Fruit fly (Drosophila melanogaster) whole organism, embryonic: Measurements from ENCODE around the gene CheA75a.

ENCODE experiments used
- Asciz ChIP-seq: fragments of 200-800 bp; sonication (Bioruptor generic); optimal IDR thresholded peaks from 2 replicates; lab custom pipeline; 2017; ENCODE audit warnings: missing biosample characterization, mild to moderate bottlenecking, missing genetic modification characterization, missing genetic modification reagents
- CG10321 ChIP-seq: fragments of 200-800 bp; sonication (Bioruptor generic); IDR thresholded peaks from 2 replicates; pipeline ENCODE4 v1.3.6; 2022; ENCODE audit warnings: missing biosample characterization, missing genetic modification characterization
- CG10654 ChIP-seq: fragments of 200-800 bp; sonication (Bioruptor generic); optimal IDR thresholded peaks from 2 replicates; lab custom pipeline; 2016; ENCODE audit warnings: missing biosample characterization, missing genetic modification characterization
- CG11398 ChIP-seq: fragments of 200-800 bp; sonication (Bioruptor generic); optimal IDR thresholded peaks from 2 replicates; lab custom pipeline; 2016; ENCODE audit warnings: missing biosample characterization, missing genetic modification characterization
- CG11696 ChIP-seq: fragments of 200-800 bp; sonication (Bioruptor generic); IDR thresholded peaks from 2 replicates; pipeline ENCODE4 v1.3.6; 2022; ENCODE audit warnings: missing biosample characterization, missing genetic modification characterization
- CG11723 ChIP-seq: fragments of 200-800 bp; sonication (Bioruptor generic); optimal IDR thresholded peaks from 2 replicates; lab custom pipeline; 2017; ENCODE audit warnings: missing biosample characterization, mild to moderate bottlenecking, missing genetic modification characterization
- CG12391 ChIP-seq: fragments of 200-800 bp; sonication (Bioruptor generic); optimal IDR thresholded peaks from 3 replicates; lab custom pipeline; 2018; ENCODE audit warnings: missing biosample characterization, mild to moderate bottlenecking, missing genetic modification characterization, moderate library complexity
- CG15011 ChIP-seq: fragments of 200-800 bp; sonication (Bioruptor generic); optimal IDR thresholded peaks from 3 replicates; lab custom pipeline; 2018; ENCODE audit warnings: missing biosample characterization, mild to moderate bottlenecking, missing genetic modification characterization
- CG17359 ChIP-seq: fragments of 200-800 bp; sonication (Bioruptor generic); optimal IDR thresholded peaks from 3 replicates; lab custom pipeline; 2018; ENCODE audit warnings: missing biosample characterization, mild to moderate bottlenecking, missing genetic modification characterization, moderate library complexity
- CG2116 ChIP-seq: fragments of 200-800 bp; sonication (Bioruptor generic); optimal IDR thresholded peaks from 3 replicates; lab custom pipeline; 2018; ENCODE audit warnings: missing biosample characterization, mild to moderate bottlenecking, missing genetic modification characterization
- CG31441 ChIP-seq: fragments of 200-800 bp; sonication (Bioruptor generic); IDR thresholded peaks from 2 replicates; pipeline ENCODE4 v1.3.6; 2022; ENCODE audit warnings: missing biosample characterization, missing genetic modification characterization
- CG3163 ChIP-seq: fragments of 200-800 bp; sonication (Bioruptor generic); optimal IDR thresholded peaks from 3 replicates; lab custom pipeline; 2016; ENCODE audit warnings: missing biosample characterization, missing genetic modification characterization
- CG32532 ChIP-seq: fragments of 200-800 bp; sonication (Bioruptor generic); IDR thresholded peaks from 2 replicates; pipeline ENCODE4 v1.3.6; 2022; ENCODE audit warnings: missing biosample characterization, missing genetic modification characterization
- CG3847 ChIP-seq: fragments of 200-800 bp; sonication (Bioruptor generic); IDR thresholded peaks from 2 replicates; pipeline ENCODE4 v1.3.6; 2022; ENCODE audit warnings: missing biosample characterization, missing genetic modification characterization
- CG5180 ChIP-seq: fragments of 200-800 bp; sonication (Bioruptor generic); optimal IDR thresholded peaks from 3 replicates; lab custom pipeline; 2017; ENCODE audit warnings: missing biosample characterization, missing genetic modification characterization, mild to moderate bottlenecking, moderate library complexity, missing genetic modification reagents
- CG7963 ChIP-seq: fragments of 200-800 bp; sonication (Bioruptor generic); IDR thresholded peaks from 3 replicates; pipeline ENCODE4 v1.3.6; 2022; ENCODE audit warnings: missing biosample characterization, missing genetic modification characterization; ENCODE audit not compliant: partially characterized antibody
- CG7987 ChIP-seq: fragments of 200-800 bp; sonication (Bioruptor generic); optimal IDR thresholded peaks from 2 replicates; lab custom pipeline; 2018; ENCODE audit warnings: missing biosample characterization, mild to moderate bottlenecking, missing genetic modification characterization, moderate library complexity
- CG8089 ChIP-seq: fragments of 200-800 bp; sonication (Bioruptor generic); optimal IDR thresholded peaks from 3 replicates; lab custom pipeline; 2016; ENCODE audit warnings: missing biosample characterization, missing genetic modification characterization
- CG8924 ChIP-seq: fragments of 200-800 bp; optimal IDR thresholded peaks from 3 replicates; lab custom pipeline; 2019; ENCODE audit warnings: missing biosample characterization, mild to moderate bottlenecking, missing genetic modification characterization, moderate library complexity
- CG9817 ChIP-seq: fragments of 200-800 bp; sonication (Bioruptor generic); optimal IDR thresholded peaks from 2 replicates; lab custom pipeline; 2018; ENCODE audit warnings: missing biosample characterization, mild to moderate bottlenecking, missing genetic modification characterization, moderate library complexity
- Chrac-16 ChIP-seq: fragments of 200-800 bp; sonication (Bioruptor generic); optimal IDR thresholded peaks from 3 replicates; lab custom pipeline; 2016; ENCODE audit warnings: missing biosample characterization, missing genetic modification characterization
- Dek ChIP-seq: fragments of 200-800 bp; sonication (Bioruptor generic); optimal IDR thresholded peaks from 3 replicates; lab custom pipeline; 2019; ENCODE audit warnings: missing biosample characterization, mild to moderate bottlenecking, missing genetic modification characterization, moderate library complexity
- Dfd ChIP-seq, 2 experiments: fragments of >200 bp; optimal IDR thresholded peaks; 2 replicates each; lab custom pipeline; 2017; ENCODE audit warnings: missing biosample characterization in 2 of 2, missing genetic modification characterization in 2 of 2
- Dip3 ChIP-seq: fragments of 200-800 bp; sonication (Bioruptor generic); optimal IDR thresholded peaks from 3 replicates; lab custom pipeline; 2016; ENCODE audit warnings: missing biosample characterization, missing genetic modification characterization
- H15 ChIP-seq: fragments of 200-800 bp; sonication (Bioruptor generic); IDR thresholded peaks from 3 replicates; pipeline ENCODE4 v1.3.6; 2022; ENCODE audit warnings: missing biosample characterization, missing genetic modification characterization
- Pdp1 ChIP-seq, 2 experiments: fragments of 200-800 bp; sonication (Bioruptor generic); optimal IDR thresholded peaks; 3 replicates each; lab custom pipeline; 2016; ENCODE audit warnings: missing biosample characterization in 2 of 2, missing genetic modification characterization in 2 of 2, mild to moderate bottlenecking in 1 of 2, moderate library complexity in 1 of 2
- Rx ChIP-seq: fragments of 200-800 bp; sonication (Bioruptor generic); IDR thresholded peaks from 2 replicates; pipeline ENCODE4 v1.3.6; 2022; ENCODE audit warnings: missing biosample characterization, missing genetic modification characterization
- Usf ChIP-seq: fragments of 200-800 bp; sonication (Bioruptor generic); optimal IDR thresholded peaks from 2 replicates; lab custom pipeline; 2017; ENCODE audit warnings: missing genotype, missing biosample characterization, missing genetic modification characterization
- Xbp1 ChIP-seq: fragments of 200-800 bp; sonication (Bioruptor generic); optimal IDR thresholded peaks from 3 replicates; lab custom pipeline; 2016; ENCODE audit warnings: missing biosample characterization, mild to moderate bottlenecking, missing genetic modification characterization
- abd-A ChIP-seq: fragments of 200-800 bp; sonication (Bioruptor generic); optimal IDR thresholded peaks from 3 replicates; lab custom pipeline; 2019; ENCODE audit warnings: missing biosample characterization, mild to moderate bottlenecking, missing genetic modification characterization, moderate library complexity
- btn ChIP-seq: fragments of 200-800 bp; sonication (Bioruptor generic); optimal IDR thresholded peaks from 2 replicates; lab custom pipeline; 2016; ENCODE audit warnings: missing biosample characterization, missing genetic modification characterization
- dan ChIP-seq: fragments of 200-800 bp; sonication (Bioruptor generic); IDR thresholded peaks from 2 replicates; pipeline ENCODE4 v1.3.6; 2022; ENCODE audit warnings: missing biosample characterization, missing genetic modification characterization
- dpn ChIP-seq, 2 experiments: fragments of 200-800 bp; sonication (Bioruptor generic); optimal IDR thresholded peaks; 3 replicates each; lab custom pipeline; 2016; ENCODE audit warnings: missing biosample characterization in 2 of 2, missing genetic modification characterization in 2 of 2
- fd96Cb ChIP-seq: fragments of 200-800 bp; sonication (Bioruptor generic); optimal IDR thresholded peaks from 2 replicates; lab custom pipeline; 2018; ENCODE audit warnings: missing biosample characterization, mild to moderate bottlenecking, missing genetic modification characterization, moderate library complexity
- ftz-f1 ChIP-seq: fragments of 200-800 bp; sonication (Bioruptor generic); optimal IDR thresholded peaks from 2 replicates; lab custom pipeline; 2016; ENCODE audit warnings: missing biosample characterization, missing genetic modification characterization
- hth ChIP-seq: fragments of >200 bp; optimal IDR thresholded peaks from 2 replicates; lab custom pipeline; 2017; ENCODE audit warnings: inconsistent platforms
- inv ChIP-seq: fragments of 200-800 bp; sonication (Bioruptor generic); IDR thresholded peaks from 2 replicates; pipeline ENCODE4 v1.3.6; 2022; ENCODE audit warnings: missing biosample characterization, missing genetic modification characterization; ENCODE audit not compliant: partially characterized antibody
- jing ChIP-seq: fragments of 200-800 bp; sonication (Bioruptor generic); optimal IDR thresholded peaks from 2 replicates; lab custom pipeline; 2018; ENCODE audit warnings: missing biosample characterization, mild to moderate bottlenecking, missing genetic modification characterization
- knrl ChIP-seq: fragments of 200-800 bp; sonication (Bioruptor generic); IDR thresholded peaks from 3 replicates; pipeline ENCODE4 v1.3.6; 2022; ENCODE audit warnings: missing biosample characterization, missing genetic modification characterization; ENCODE audit not compliant: partially characterized antibody
- lilli ChIP-seq: fragments of 200-800 bp; sonication (Bioruptor generic); optimal IDR thresholded peaks from 3 replicates; lab custom pipeline; 2016; ENCODE audit warnings: missing biosample characterization, missing genetic modification characterization
- lov ChIP-seq, 2 experiments: fragments of 200-800 bp in 1 of 2; fragments of >200 bp in 1 of 2; sonication (Bioruptor generic) in 1 of 2; IDR thresholded peaks in 1 of 2; optimal IDR thresholded peaks in 1 of 2; 2 replicates in 1 of 2; 3 replicates in 1 of 2; pipeline versions ENCODE4 v1.3.6 to Lab custom; 2017 to 2022; ENCODE audit warnings: missing biosample characterization in 1 of 2, missing genetic modification characterization in 1 of 2
- pita ChIP-seq: fragments of 200-800 bp; sonication (Bioruptor generic); optimal IDR thresholded peaks from 2 replicates; lab custom pipeline; 2017; ENCODE audit warnings: missing biosample characterization, mild to moderate bottlenecking, missing genetic modification characterization
- ranshi ChIP-seq: fragments of 200-800 bp; sonication (Bioruptor generic); IDR thresholded peaks from 2 replicates; pipeline ENCODE4 v1.3.6; 2022; ENCODE audit warnings: missing biosample characterization, missing genetic modification characterization
- sens ChIP-seq: fragments of 200-800 bp; sonication (Bioruptor generic); peaks from one replicate; lab custom pipeline; 2016; ENCODE audit warnings: missing biosample characterization, missing genetic modification characterization
- slp2 ChIP-seq: fragments of 200-800 bp; sonication (Bioruptor generic); optimal IDR thresholded peaks from 2 replicates; lab custom pipeline; 2016; ENCODE audit warnings: missing biosample characterization, missing genetic modification characterization
- sqz ChIP-seq: fragments of 200-800 bp; sonication (Bioruptor generic); optimal IDR thresholded peaks from 3 replicates; lab custom pipeline; 2018; ENCODE audit warnings: missing biosample characterization, mild to moderate bottlenecking, missing genetic modification characterization
- trh ChIP-seq: fragments of 200-800 bp; sonication (Bioruptor generic); optimal IDR thresholded peaks from 2 replicates; lab custom pipeline; 2016; ENCODE audit warnings: missing biosample characterization, missing genetic modification characterization
- vnd ChIP-seq: fragments of 200-800 bp; sonication (Bioruptor generic); IDR thresholded peaks from 3 replicates; pipeline ENCODE4 v1.3.6; 2022; ENCODE audit warnings: missing biosample characterization, missing genetic modification characterization; ENCODE audit not compliant: partially characterized antibody
- wek ChIP-seq: fragments of 200-800 bp; sonication (Bioruptor generic); optimal IDR thresholded peaks from 3 replicates; lab custom pipeline; 2018; ENCODE audit warnings: missing biosample characterization, mild to moderate bottlenecking, missing genetic modification characterization, moderate library complexity
- z ChIP-seq: fragments of 200-800 bp; sonication (Bioruptor generic); IDR thresholded peaks from 3 replicates; pipeline ENCODE4 v1.3.6; 2022; ENCODE audit warnings: missing biosample characterization, missing genetic modification characterization
- zen ChIP-seq: fragments of 200-800 bp; sonication (Bioruptor generic); optimal IDR thresholded peaks from 3 replicates; lab custom pipeline; 2018; ENCODE audit warnings: missing biosample characterization, mild to moderate bottlenecking, missing genetic modification characterization, moderate library complexity

The CheA75a gene

dm6 chr3L:18236648-18236980 lies 15.3 kb upstream of the CheA75a start:
- 0 out of 2 replicates have a peak, but pooled peaks have one; percentile 20 for TF ChIP-seq CG11696 (GFP tag; lab: Robert Waterston, UW)
- no peak for TF ChIP-seq knrl
- TF ChIP-seq H15: no peak
- TF ChIP-seq lilli: peak; percentile 2
- TF ChIP-seq CG32532: no peak
- TF ChIP-seq btn (GFP tag; lab: Kevin White, UChicago): no peak
- TF ChIP-seq abd-A (tag; lab: Kevin White, UChicago): no peak
- 0 out of 2 replicates have a peak, but pooled peaks have one; percentile 2 for TF ChIP-seq CG10321 (GFP tag; lab: Robert Waterston, UW)
- no peak for TF ChIP-seq ranshi (GFP tag; lab: Robert Waterston, UW)
- no peak for TF ChIP-seq CG11723 (GFP tag; lab: Kevin White, UChicago)
- no peak for TF ChIP-seq CG7963 (GFP tag; lab: Robert Waterston, UW)
- TF ChIP-seq ftz-f1: no peak
- TF ChIP-seq jing (GFP tag; lab: Kevin White, UChicago): no peak
- TF ChIP-seq Usf (GFP tag; lab: Kevin White, UChicago): no peak
- no peak for TF ChIP-seq Rx
- TF ChIP-seq CG2116 (GFP tag; lab: Kevin White, UChicago): no peak
- peak in 1 of 2 experiments; percentile 15 for TF ChIP-seq dpn (GFP tag; optimal IDR thresholded peaks at IDR 0.05; lab: Kevin White, UChicago)
- no peak for TF ChIP-seq lov (optimal IDR thresholded peaks at IDR 0.05; lab: Kevin White, UChicago)
- 0 out of 3 replicates have a peak, but pooled peaks have one; percentile 46 for TF ChIP-seq lov (GFP tag; IDR thresholded peaks at IDR 0.05; lab: Robert Waterston, UW)
- TF ChIP-seq CG5180 (GFP tag; lab: Kevin White, UChicago): no peak
- peak; percentile 57 for TF ChIP-seq sens
- peak; percentile 8 for TF ChIP-seq CG8089
- TF ChIP-seq Dip3: no peak
- TF ChIP-seq CG3847 (GFP tag; lab: Robert Waterston, UW): no peak
- no peak for TF ChIP-seq slp2 (GFP tag; lab: Kevin White, UChicago)
- no peak for TF ChIP-seq wek (GFP tag; lab: Kevin White, UChicago)
- TF ChIP-seq CG12391: no peak
- no peak for TF ChIP-seq zen (tag; lab: Kevin White, UChicago)
- no peak for TF ChIP-seq CG3163 (GFP tag; lab: Kevin White, UChicago)
- no peak for TF ChIP-seq CG17359 (tag; lab: Kevin White, UChicago)
- no peak for TF ChIP-seq hth
- TF ChIP-seq CG9817 (tag; lab: Kevin White, UChicago): no peak
- TF ChIP-seq fd96Cb (tag; lab: Kevin White, UChicago): no peak
- TF ChIP-seq CG15011: no peak
- peak; percentile 90 for TF ChIP-seq sqz (GFP tag; lab: Kevin White, UChicago)
- no peak for TF ChIP-seq CG10654 (GFP tag; lab: Kevin White, UChicago)
- TF ChIP-seq vnd (GFP tag; lab: Robert Waterston, UW): no peak
- no peak for TF ChIP-seq trh (GFP tag; lab: Kevin White, UChicago)
- TF ChIP-seq pita (GFP tag; lab: Kevin White, UChicago): no peak
- TF ChIP-seq CG7987 (GFP tag; lab: Kevin White, UChicago): no peak
- TF ChIP-seq Asciz (GFP tag; lab: Kevin White, UChicago): no peak
- no peak for TF ChIP-seq z
- no peak for TF ChIP-seq dan (GFP tag; lab: Robert Waterston, UW)
- TF ChIP-seq CG8924 (tag; lab: Kevin White, UChicago): no peak
- no peak for TF ChIP-seq inv
- TF ChIP-seq CG31441 (GFP tag; lab: Robert Waterston, UW): 0 out of 2 replicates have a peak, but pooled peaks have one; percentile 5
- TF ChIP-seq Pdp1 (GFP tag; optimal IDR thresholded peaks at IDR 0.05; lab: Kevin White, UChicago): no peak
- TF ChIP-seq Chrac-16 (GFP tag; lab: Kevin White, UChicago): no peak
- no peak for TF ChIP-seq CG11398 (GFP tag; lab: Kevin White, UChicago)
- no peak for TF ChIP-seq Dek (tag; lab: Kevin White, UChicago)
- TF ChIP-seq Xbp1 (GFP tag; lab: Kevin White, UChicago): no peak
- no peak for TF ChIP-seq Dfd (GFP tag; optimal IDR thresholded peaks at IDR 0.05; lab: Kevin White, UChicago)
